Worm (Caenorhabditis elegans) whole organism, mixed stage, embryonic: Measurements from ENCODE around the gene xpo-3.
A peak's percentile ranks its signal among the peaks of the same experiment; 100 is the strongest.

ENCODE experiments used
- bed-3 ChIP-seq: fragments of 200-800 bp; sonication (Bioruptor generic); optimal IDR thresholded peaks from 3 replicates; lab custom pipeline; 2018; ENCODE audit warnings: mild to moderate bottlenecking, missing genetic modification characterization, moderate library complexity, missing compliant biosample characterization
- blmp-1 ChIP-seq: fragments of 150-350 bp; optimal IDR thresholded peaks from 2 replicates; lab custom pipeline; 2014; ENCODE audit warnings: missing biosample characterization, missing genetic modification characterization
- ceh-39 ChIP-seq: fragments of 150-350 bp; optimal IDR thresholded peaks from 2 replicates; lab custom pipeline; 2014; ENCODE audit warnings: missing biosample characterization, missing genetic modification characterization
- ceh-43 ChIP-seq: fragments of 200-800 bp; sonication (Bioruptor generic); optimal IDR thresholded peaks from 2 replicates; lab custom pipeline; 2018; ENCODE audit warnings: mild to moderate bottlenecking, missing genetic modification characterization, moderate library complexity, missing compliant biosample characterization
- ceh-83 ChIP-seq: fragments of 200-800 bp; sonication (Bioruptor generic); optimal IDR thresholded peaks from 2 replicates; lab custom pipeline; 2018; ENCODE audit warnings: mild to moderate bottlenecking, missing genetic modification characterization, missing compliant biosample characterization
- ces-1 ChIP-seq: fragments of 150-350 bp; optimal IDR thresholded peaks from 2 replicates; lab custom pipeline; 2014; ENCODE audit warnings: missing biosample characterization, missing genetic modification reagents, missing genetic modification characterization
- drap-1 ChIP-seq: fragments of 200-800 bp; sonication (Bioruptor generic); optimal IDR thresholded peaks from 3 replicates; lab custom pipeline; 2018; ENCODE audit warnings: mild to moderate bottlenecking, missing genetic modification characterization, missing compliant biosample characterization
- elt-1 ChIP-seq: sonication (generic microtip); optimal IDR thresholded peaks from 2 replicates; lab custom pipeline; 2017; ENCODE audit warnings: missing genetic modification characterization, mild to moderate bottlenecking, missing compliant biosample characterization, antibody characterized with exemption, moderate library complexity, borderline replicate concordance; ENCODE audit not compliant: insufficient read depth
- ham-2 ChIP-seq: fragments of 200-800 bp; sonication (Bioruptor generic); optimal IDR thresholded peaks from 2 replicates; lab custom pipeline; 2018; ENCODE audit warnings: mild to moderate bottlenecking, missing genetic modification characterization, missing compliant biosample characterization
- hlh-1 ChIP-seq: fragments of 150-350 bp; optimal IDR thresholded peaks from 2 replicates; lab custom pipeline; 2014; ENCODE audit warnings: missing biosample characterization, missing genetic modification reagents, missing genetic modification characterization
- lin-13 ChIP-seq: fragments of 150-350 bp; optimal IDR thresholded peaks from 2 replicates; lab custom pipeline; 2014; ENCODE audit warnings: missing biosample characterization, missing genetic modification characterization
- lin-32 ChIP-seq: fragments of 200-800 bp; sonication (Bioruptor generic); optimal IDR thresholded peaks from 2 replicates; lab custom pipeline; 2018; ENCODE audit warnings: mild to moderate bottlenecking, missing genetic modification characterization, missing compliant biosample characterization
- lsy-2 ChIP-seq: fragments of 150-350 bp; optimal IDR thresholded peaks from 2 replicates; lab custom pipeline; 2014; ENCODE audit warnings: missing biosample characterization, missing genetic modification characterization
- mab-5 ChIP-seq: fragments of 150-350 bp; optimal IDR thresholded peaks from 2 replicates; lab custom pipeline; 2014; ENCODE audit warnings: missing biosample characterization, missing genetic modification characterization
- mep-1 ChIP-seq: fragments of 150-350 bp; optimal IDR thresholded peaks from 2 replicates; lab custom pipeline; 2017; ENCODE audit warnings: missing biosample characterization, missing genetic modification reagents, missing genetic modification characterization, inconsistent platforms
- mls-2 ChIP-seq: sonication (generic microtip); optimal IDR thresholded peaks from 2 replicates; lab custom pipeline; 2016; ENCODE audit warnings: mild to moderate bottlenecking, missing genetic modification characterization, moderate library complexity, missing compliant biosample characterization
- nhr-2 ChIP-seq: fragments of 150-350 bp; optimal IDR thresholded peaks from 2 replicates; lab custom pipeline; 2014; ENCODE audit warnings: missing biosample characterization, missing genetic modification characterization
- nhr-28 ChIP-seq: fragments of 150-350 bp; optimal IDR thresholded peaks from 2 replicates; lab custom pipeline; 2014; ENCODE audit warnings: missing biosample characterization, missing genetic modification characterization
- nhr-76 ChIP-seq: sonication (generic microtip); optimal IDR thresholded peaks from 2 replicates; lab custom pipeline; 2017; ENCODE audit warnings: missing biosample characterization, missing genetic modification characterization
- pha-4 ChIP-seq: fragments of 150-350 bp; optimal IDR thresholded peaks from 2 replicates; lab custom pipeline; 2018; ENCODE audit warnings: missing biosample characterization, missing genetic modification reagents, missing genetic modification characterization
- snpc-4 ChIP-seq: fragments of 150-350 bp; optimal IDR thresholded peaks from 2 replicates; lab custom pipeline; 2014; ENCODE audit warnings: missing biosample characterization, missing genetic modification characterization
- sptf-1 ChIP-seq: sonication (generic microtip); optimal IDR thresholded peaks from 2 replicates; lab custom pipeline; 2017; ENCODE audit warnings: mild to moderate bottlenecking, missing genetic modification characterization, moderate library complexity, missing compliant biosample characterization
- tbx-8 ChIP-seq: fragments of 200-800 bp; sonication (Bioruptor generic); optimal IDR thresholded peaks from 2 replicates; lab custom pipeline; 2018; ENCODE audit warnings: mild to moderate bottlenecking, missing genetic modification characterization, moderate library complexity, missing compliant biosample characterization
- unc-120 ChIP-seq: sonication (generic microtip); optimal IDR thresholded peaks from 2 replicates; lab custom pipeline; 2017; ENCODE audit warnings: missing genetic modification characterization, missing compliant biosample characterization; ENCODE audit not compliant: poor library complexity, severe bottlenecking
- unc-39 ChIP-seq: fragments of 150-350 bp; optimal IDR thresholded peaks from 2 replicates; lab custom pipeline; 2014; ENCODE audit warnings: missing biosample characterization, missing genetic modification characterization
- zip-8 ChIP-seq: fragments of 150-350 bp; optimal IDR thresholded peaks from 2 replicates; lab custom pipeline; 2014; ENCODE audit warnings: missing biosample characterization, missing genetic modification characterization
- ztf-11 ChIP-seq: fragments of 150-350 bp; optimal IDR thresholded peaks from 2 replicates; lab custom pipeline; 2014; ENCODE audit warnings: missing biosample characterization, missing genetic modification characterization

xpo-3 gene

ce11 chrIV:7920126-7920525 is 3.7 kb downstream of the xpo-3 start, which contains the start of gene C49H3.16:
C49H3.16 (plus strand) TSS chrIV:7920426.
- TF ChIP-seq blmp-1 (tag; lab: Kevin White, UChicago): no peak
- TF ChIP-seq unc-120 (tag; lab: Kevin White, UChicago): no peak
- no peak for TF ChIP-seq zip-8 (tag; lab: Kevin White, UChicago)
- TF ChIP-seq ztf-11 (tag; lab: Kevin White, UChicago): no peak
- TF ChIP-seq lin-13 (tag; lab: Kevin White, UChicago): no peak
- TF ChIP-seq lin-32 (GFP tag; lab: Kevin White, UChicago): no peak
- TF ChIP-seq ceh-39 (tag; lab: Kevin White, UChicago): no peak
- TF ChIP-seq hlh-1 (tag; lab: Kevin White, UChicago): no peak
- no peak for TF ChIP-seq nhr-76 (tag; lab: Kevin White, UChicago)
- TF ChIP-seq nhr-2 (tag; lab: Kevin White, UChicago): no peak
- TF ChIP-seq unc-39 (tag; lab: Kevin White, UChicago): no peak
- TF ChIP-seq, all 35 proteins: peak for 0

ce11 chrIV:7917881-7918280 is 6.0 kb downstream of the xpo-3 start:
- TF ChIP-seq snpc-4 (tag; lab: Kevin White, UChicago): no peak
- TF ChIP-seq blmp-1 (tag; lab: Kevin White, UChicago): no peak
- TF ChIP-seq ceh-43 (GFP tag; lab: Kevin White, UChicago): no peak
- TF ChIP-seq elt-1 (tag; lab: Kevin White, UChicago): no peak

DNA sequence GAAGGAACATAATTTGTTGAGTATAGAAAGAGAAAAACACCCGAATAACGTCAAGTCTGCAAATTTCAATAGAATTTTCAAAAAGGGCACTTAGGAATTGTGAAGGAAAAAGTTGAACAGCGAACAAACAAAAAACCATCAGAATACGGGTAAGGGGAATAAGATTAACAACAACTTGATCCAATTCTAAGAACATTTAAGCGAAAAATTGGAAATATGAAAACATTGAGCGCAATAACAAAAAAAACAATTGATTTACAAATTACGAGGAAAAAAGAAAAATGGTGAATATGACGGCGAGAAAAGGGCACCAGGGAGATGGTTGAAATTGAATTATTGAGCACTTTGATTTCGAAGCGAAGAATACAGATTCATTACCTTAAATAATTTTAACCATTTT is 6.9 kb downstream of the xpo-3 start:
- TF ChIP-seq zip-8 (tag; lab: Kevin White, UChicago) (no peak), lin-32 (GFP tag; lab: Kevin White, UChicago) (no peak), mls-2 (tag; lab: Kevin White, UChicago) (no peak), nhr-76 (tag; lab: Kevin White, UChicago) (no peak)

ce11 chrIV:7914991-7915390 is 8.8 kb downstream of the xpo-3 start, which contains the start of gene C49H3.4:
C49H3.4 (plus strand) TSS chrIV:7915291.
- TF ChIP-seq mab-5 (tag; lab: Kevin White, UChicago) (no peak), drap-1 (GFP tag; lab: Kevin White, UChicago) (no peak), hlh-1 (tag; lab: Kevin White, UChicago) (no peak), lin-13 (tag; lab: Kevin White, UChicago) (no peak), nhr-28 (no peak), ceh-83 (GFP tag; lab: Kevin White, UChicago) (no peak), lin-32 (GFP tag; lab: Kevin White, UChicago) (no peak), ceh-43 (GFP tag; lab: Kevin White, UChicago) (no peak), sptf-1 (no peak), lsy-2 (tag; lab: Kevin White, UChicago) (no peak), bed-3 (no peak), mep-1 (tag; lab: Kevin White, UChicago) (no peak), blmp-1 (tag; lab: Kevin White, UChicago) (no peak)

- peak; percentile 33 for TF ChIP-seq ceh-83 (GFP tag; lab: Kevin White, UChicago)
- TF ChIP-seq hlh-1 (tag; lab: Kevin White, UChicago): peak; percentile 30
- TF ChIP-seq zip-8 (tag; lab: Kevin White, UChicago): no peak
- TF ChIP-seq snpc-4 (tag; lab: Kevin White, UChicago): no peak
- no peak for TF ChIP-seq mab-5 (tag; lab: Kevin White, UChicago)
- no peak for TF ChIP-seq ham-2 (GFP tag; lab: Kevin White, UChicago)
- TF ChIP-seq ceh-43 (GFP tag; lab: Kevin White, UChicago): no peak
- no peak for TF ChIP-seq tbx-8 (GFP tag; lab: Kevin White, UChicago)
- TF ChIP-seq elt-1 (tag; lab: Kevin White, UChicago): peak; percentile 83
- peak; percentile 6 for TF ChIP-seq ces-1 (GFP tag; lab: Kevin White, UChicago)
- no peak for TF ChIP-seq ztf-11 (tag; lab: Kevin White, UChicago)
- no peak for TF ChIP-seq nhr-28
- no peak for TF ChIP-seq pha-4
These were observed 13.6 kb downstream of the xpo-3 start, which contains the start of the genes npp-27 and ntl-4 for ce11 chrIV:7910197-7910735. npp-27 (minus strand) TSS chrIV:7910247. ntl-4 (plus strand) TSS chrIV:7910575.
